Worm (Caenorhabditis elegans): ENCODE measurements around the gene C06H2.7.

ce11 chrV:11119294-11119755, 25.3 kb downstream of the C06H2.7 start, which contains the start of gene scb-1:
- TF ChIP-seq him-1 (tag; optimal IDR thresholded peaks at IDR 0.05) (no peak), dao-5 (tag; optimal IDR thresholded peaks at IDR 0.05) (no peak)

Data from whole organism, L4/young adult.